Worm (Caenorhabditis elegans) whole organism, mixed stage, embryonic: ENCODE data around the gene gcy-3.
A peak's percentile ranks its signal among the peaks of the same experiment; 100 is the strongest.

Experiments used
- M03D4.4 ChIP-seq: sonication (generic microtip); optimal IDR thresholded peaks from 2 replicates; lab custom pipeline; 2017; ENCODE audit warnings: mild to moderate bottlenecking, missing genetic modification characterization, missing compliant biosample characterization
- bed-3 ChIP-seq: fragments of 200-800 bp; sonication (Bioruptor generic); optimal IDR thresholded peaks from 3 replicates; lab custom pipeline; 2018; ENCODE audit warnings: mild to moderate bottlenecking, missing genetic modification characterization, moderate library complexity, missing compliant biosample characterization
- blmp-1 ChIP-seq: fragments of 150-350 bp; optimal IDR thresholded peaks from 2 replicates; lab custom pipeline; 2014; ENCODE audit warnings: missing biosample characterization, missing genetic modification characterization
- ceh-39 ChIP-seq: fragments of 150-350 bp; optimal IDR thresholded peaks from 2 replicates; lab custom pipeline; 2014; ENCODE audit warnings: missing biosample characterization, missing genetic modification characterization
- ceh-43 ChIP-seq: fragments of 200-800 bp; sonication (Bioruptor generic); optimal IDR thresholded peaks from 2 replicates; lab custom pipeline; 2018; ENCODE audit warnings: mild to moderate bottlenecking, missing genetic modification characterization, moderate library complexity, missing compliant biosample characterization
- ceh-83 ChIP-seq: fragments of 200-800 bp; sonication (Bioruptor generic); optimal IDR thresholded peaks from 2 replicates; lab custom pipeline; 2018; ENCODE audit warnings: mild to moderate bottlenecking, missing genetic modification characterization, missing compliant biosample characterization
- ces-1 ChIP-seq: fragments of 150-350 bp; optimal IDR thresholded peaks from 2 replicates; lab custom pipeline; 2014; ENCODE audit warnings: missing biosample characterization, missing genetic modification reagents, missing genetic modification characterization
- cnd-1 ChIP-seq: fragments of 200-800 bp; sonication (Bioruptor generic); optimal IDR thresholded peaks from 2 replicates; lab custom pipeline; 2018; ENCODE audit warnings: mild to moderate bottlenecking, missing genetic modification characterization, missing compliant biosample characterization
- drap-1 ChIP-seq: fragments of 200-800 bp; sonication (Bioruptor generic); optimal IDR thresholded peaks from 3 replicates; lab custom pipeline; 2018; ENCODE audit warnings: mild to moderate bottlenecking, missing genetic modification characterization, missing compliant biosample characterization
- elt-1 ChIP-seq: sonication (generic microtip); optimal IDR thresholded peaks from 2 replicates; lab custom pipeline; 2017; ENCODE audit warnings: missing genetic modification characterization, mild to moderate bottlenecking, missing compliant biosample characterization, antibody characterized with exemption, moderate library complexity, borderline replicate concordance; ENCODE audit not compliant: insufficient read depth
- elt-3 ChIP-seq: fragments of 150-350 bp; optimal IDR thresholded peaks from 2 replicates; lab custom pipeline; 2014; ENCODE audit warnings: missing biosample characterization, missing genetic modification characterization
- flh-1 ChIP-seq: fragments of 200-800 bp; sonication (Bioruptor generic); optimal IDR thresholded peaks from 2 replicates; lab custom pipeline; 2018; ENCODE audit warnings: mild to moderate bottlenecking, missing genetic modification characterization, moderate library complexity, missing compliant biosample characterization
- ham-2 ChIP-seq: fragments of 200-800 bp; sonication (Bioruptor generic); optimal IDR thresholded peaks from 2 replicates; lab custom pipeline; 2018; ENCODE audit warnings: mild to moderate bottlenecking, missing genetic modification characterization, missing compliant biosample characterization
- hlh-1 ChIP-seq: fragments of 150-350 bp; optimal IDR thresholded peaks from 2 replicates; lab custom pipeline; 2014; ENCODE audit warnings: missing biosample characterization, missing genetic modification reagents, missing genetic modification characterization
- lin-13 ChIP-seq: fragments of 150-350 bp; optimal IDR thresholded peaks from 2 replicates; lab custom pipeline; 2014; ENCODE audit warnings: missing biosample characterization, missing genetic modification characterization
- lin-32 ChIP-seq: fragments of 200-800 bp; sonication (Bioruptor generic); optimal IDR thresholded peaks from 2 replicates; lab custom pipeline; 2018; ENCODE audit warnings: mild to moderate bottlenecking, missing genetic modification characterization, missing compliant biosample characterization
- lsy-2 ChIP-seq: fragments of 150-350 bp; optimal IDR thresholded peaks from 2 replicates; lab custom pipeline; 2014; ENCODE audit warnings: missing biosample characterization, missing genetic modification characterization
- mab-5 ChIP-seq: fragments of 150-350 bp; optimal IDR thresholded peaks from 2 replicates; lab custom pipeline; 2014; ENCODE audit warnings: missing biosample characterization, missing genetic modification characterization
- mep-1 ChIP-seq: fragments of 150-350 bp; optimal IDR thresholded peaks from 2 replicates; lab custom pipeline; 2017; ENCODE audit warnings: missing biosample characterization, missing genetic modification reagents, missing genetic modification characterization, inconsistent platforms
- mls-2 ChIP-seq: sonication (generic microtip); optimal IDR thresholded peaks from 2 replicates; lab custom pipeline; 2016; ENCODE audit warnings: mild to moderate bottlenecking, missing genetic modification characterization, moderate library complexity, missing compliant biosample characterization
- nhr-12 ChIP-seq: fragments of 150-350 bp; optimal IDR thresholded peaks from 2 replicates; lab custom pipeline; 2014; ENCODE audit warnings: missing biosample characterization, missing genetic modification characterization
- nhr-2 ChIP-seq: fragments of 150-350 bp; optimal IDR thresholded peaks from 2 replicates; lab custom pipeline; 2014; ENCODE audit warnings: missing biosample characterization, missing genetic modification characterization
- nhr-237 ChIP-seq: fragments of 150-350 bp; optimal IDR thresholded peaks from 2 replicates; lab custom pipeline; 2014; ENCODE audit warnings: missing biosample characterization, missing genetic modification characterization
- nhr-28 ChIP-seq: fragments of 150-350 bp; optimal IDR thresholded peaks from 2 replicates; lab custom pipeline; 2014; ENCODE audit warnings: missing biosample characterization, missing genetic modification characterization
- nhr-76 ChIP-seq: sonication (generic microtip); optimal IDR thresholded peaks from 2 replicates; lab custom pipeline; 2017; ENCODE audit warnings: missing biosample characterization, missing genetic modification characterization
- pha-4 ChIP-seq: fragments of 150-350 bp; optimal IDR thresholded peaks from 2 replicates; lab custom pipeline; 2018; ENCODE audit warnings: missing biosample characterization, missing genetic modification reagents, missing genetic modification characterization
- sem-2 ChIP-seq: fragments of 200-800 bp; sonication (Bioruptor generic); optimal IDR thresholded peaks from 2 replicates; lab custom pipeline; 2018; ENCODE audit warnings: mild to moderate bottlenecking, missing genetic modification characterization, missing compliant biosample characterization
- snpc-4 ChIP-seq: fragments of 150-350 bp; optimal IDR thresholded peaks from 2 replicates; lab custom pipeline; 2014; ENCODE audit warnings: missing biosample characterization, missing genetic modification characterization
- sptf-1 ChIP-seq: sonication (generic microtip); optimal IDR thresholded peaks from 2 replicates; lab custom pipeline; 2017; ENCODE audit warnings: mild to moderate bottlenecking, missing genetic modification characterization, moderate library complexity, missing compliant biosample characterization
- tbx-8 ChIP-seq: fragments of 200-800 bp; sonication (Bioruptor generic); optimal IDR thresholded peaks from 2 replicates; lab custom pipeline; 2018; ENCODE audit warnings: mild to moderate bottlenecking, missing genetic modification characterization, moderate library complexity, missing compliant biosample characterization
- unc-120 ChIP-seq: sonication (generic microtip); optimal IDR thresholded peaks from 2 replicates; lab custom pipeline; 2017; ENCODE audit warnings: missing genetic modification characterization, missing compliant biosample characterization; ENCODE audit not compliant: poor library complexity, severe bottlenecking
- unc-39 ChIP-seq: fragments of 150-350 bp; optimal IDR thresholded peaks from 2 replicates; lab custom pipeline; 2014; ENCODE audit warnings: missing biosample characterization, missing genetic modification characterization
- unc-62 ChIP-seq: fragments of 150-350 bp; optimal IDR thresholded peaks from 2 replicates; lab custom pipeline; 2014; ENCODE audit warnings: missing biosample characterization, missing genetic modification reagents, missing genetic modification characterization
- zip-8 ChIP-seq: fragments of 150-350 bp; optimal IDR thresholded peaks from 2 replicates; lab custom pipeline; 2014; ENCODE audit warnings: missing biosample characterization, missing genetic modification characterization
- ztf-11 ChIP-seq: fragments of 150-350 bp; optimal IDR thresholded peaks from 2 replicates; lab custom pipeline; 2014; ENCODE audit warnings: missing biosample characterization, missing genetic modification characterization

The gcy-3 gene

DNA sequence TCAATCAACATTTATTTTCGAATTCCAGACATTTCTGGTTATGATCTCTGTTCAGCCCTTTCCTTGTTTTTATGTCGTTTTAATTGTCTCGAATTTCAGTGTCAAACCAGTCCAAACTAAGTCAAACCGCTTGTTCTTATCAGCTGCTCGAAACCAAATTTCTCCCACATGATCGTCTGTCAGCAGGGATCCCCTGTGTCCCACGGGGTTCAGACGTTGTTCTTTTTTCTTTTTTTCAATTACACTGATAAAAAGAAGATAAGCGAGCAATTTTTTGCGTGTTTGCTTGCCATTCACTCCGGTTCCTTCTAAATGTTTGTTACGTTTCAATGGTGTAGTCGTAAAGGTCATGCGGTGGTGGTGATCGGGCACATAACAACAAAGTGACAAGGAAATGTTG, 5.1 kb downstream of the gcy-3 start:
- no peak for TF ChIP-seq nhr-28 (tag; lab: Kevin White, UChicago)
- no peak for TF ChIP-seq M03D4.4 (tag; lab: Kevin White, UChicago)
- TF ChIP-seq unc-120 (tag; lab: Kevin White, UChicago): no peak
- TF ChIP-seq nhr-2 (tag; lab: Kevin White, UChicago): no peak
- TF ChIP-seq nhr-237 (tag; lab: Kevin White, UChicago): no peak
- TF ChIP-seq drap-1: no peak
- TF ChIP-seq, all 35 proteins: peak for 0

DNA sequence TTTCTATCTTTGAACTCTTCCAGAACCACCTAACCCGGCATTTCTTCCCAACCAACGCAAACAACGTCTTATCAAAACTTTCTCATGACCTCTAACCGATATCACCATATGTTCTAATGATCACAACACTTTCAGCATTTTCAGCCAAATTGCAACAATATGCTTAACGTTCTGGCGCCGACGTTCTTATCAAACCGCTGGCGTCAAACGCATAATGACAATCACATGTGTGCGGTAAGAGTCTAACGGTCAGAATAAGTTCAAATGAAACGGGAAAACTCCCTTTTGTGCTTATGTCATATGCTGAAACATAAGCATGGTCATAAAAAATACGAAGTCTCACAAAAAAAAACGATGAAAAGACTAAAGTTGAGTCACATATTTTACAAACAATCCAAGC, 6.2 kb downstream of the gcy-3 start:
- TF ChIP-seq snpc-4 (tag; lab: Kevin White, UChicago) (no peak), pha-4 (no peak), nhr-76 (no peak), mep-1 (tag; lab: Kevin White, UChicago) (no peak), unc-120 (tag; lab: Kevin White, UChicago) (no peak)

DNA sequence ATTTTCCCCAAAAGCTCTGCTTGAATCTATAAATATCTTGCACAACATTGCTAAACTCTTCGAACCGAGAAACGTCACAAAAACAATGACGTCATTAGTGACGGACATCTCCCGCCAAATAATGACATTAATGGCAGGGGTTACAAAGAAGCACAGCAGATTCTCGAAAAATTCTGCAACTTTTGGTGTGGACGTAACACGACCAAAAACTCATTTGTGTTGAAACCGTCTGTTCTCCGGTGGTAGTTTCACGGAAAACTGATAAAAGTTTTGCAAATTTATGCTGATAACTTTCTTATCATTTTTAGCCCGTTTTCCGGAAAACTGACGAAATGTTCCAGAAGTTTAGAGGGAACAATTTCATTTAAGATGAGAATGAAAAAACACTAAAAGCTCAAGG, 8.5 kb downstream of the gcy-3 start:
- TF ChIP-seq ces-1 (GFP tag; lab: Kevin White, UChicago) (peak; percentile 24), lin-13 (tag; lab: Kevin White, UChicago) (no peak), nhr-12 (no peak), ham-2 (GFP tag; lab: Kevin White, UChicago) (no peak), zip-8 (tag; lab: Kevin White, UChicago) (no peak), lsy-2 (tag; lab: Kevin White, UChicago) (no peak), lin-32 (GFP tag; lab: Kevin White, UChicago) (no peak)

DNA sequence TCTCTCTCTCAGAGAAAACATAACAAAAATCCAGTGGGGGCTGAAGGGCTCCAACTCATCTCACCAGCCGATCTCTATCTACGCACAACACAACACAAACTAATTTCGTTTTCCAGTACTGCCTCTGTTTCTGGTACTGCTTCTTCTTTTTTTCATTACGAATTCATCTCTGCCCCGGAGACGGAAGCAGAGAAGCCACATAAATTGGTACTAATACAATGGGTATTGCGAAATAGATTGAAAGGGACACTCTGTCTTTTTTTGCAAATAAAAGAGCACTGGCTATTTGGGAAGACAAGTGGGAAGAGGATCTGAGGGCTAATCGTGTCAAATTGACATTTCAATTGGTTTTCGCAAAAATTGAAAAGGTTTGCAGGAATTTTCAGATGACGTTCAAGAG, 9.8 kb downstream of the gcy-3 start:
- TF ChIP-seq elt-1 (no peak), ces-1 (GFP tag; lab: Kevin White, UChicago) (peak; percentile 89)
- TF ChIP-seq, all 35 proteins: peak for 1

DNA sequence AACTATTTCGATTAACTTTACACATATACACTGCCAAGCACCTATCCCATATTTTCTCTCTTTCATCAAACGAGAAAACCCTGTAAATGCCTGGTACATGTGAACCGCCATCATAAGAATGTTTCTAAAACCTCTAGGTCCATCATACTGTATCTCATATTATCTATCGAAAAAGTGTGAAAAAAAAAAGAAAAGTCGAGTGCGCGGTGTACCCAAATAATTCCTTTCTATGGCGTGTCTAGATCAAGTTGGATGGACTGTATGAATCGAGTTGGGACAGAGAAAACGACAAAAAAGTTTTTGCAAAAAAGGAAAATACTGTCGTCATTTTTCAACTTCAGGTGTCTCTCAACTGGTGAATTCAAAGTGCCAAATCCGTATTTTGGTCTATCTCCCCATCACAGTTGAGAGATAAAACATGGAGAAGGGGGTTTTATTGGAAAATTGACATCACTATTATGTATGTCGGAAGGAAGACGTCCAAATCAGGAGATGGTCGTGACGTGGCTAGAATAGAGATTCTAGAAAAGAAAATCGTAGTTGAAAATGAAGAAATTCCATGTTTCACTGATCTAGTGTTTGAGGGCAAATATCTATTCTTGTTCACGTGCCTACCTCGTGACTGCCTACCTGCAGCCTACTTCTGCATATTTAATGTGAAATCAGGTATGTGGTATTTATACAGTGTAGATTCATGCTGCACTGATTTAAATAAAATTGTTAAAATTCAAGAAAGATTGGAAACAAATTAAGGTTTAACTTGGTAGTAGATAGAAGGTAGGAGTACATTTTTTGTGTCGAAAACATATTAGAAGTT, 13.6 kb downstream of the gcy-3 start:
- TF ChIP-seq lin-13 (tag; lab: Kevin White, UChicago): no peak
- TF ChIP-seq mls-2 (tag; lab: Kevin White, UChicago): no peak
- no peak for TF ChIP-seq drap-1
- no peak for TF ChIP-seq lsy-2 (tag; lab: Kevin White, UChicago)
- TF ChIP-seq elt-3 (tag; lab: Kevin White, UChicago): no peak
- TF ChIP-seq flh-1 (GFP tag; lab: Kevin White, UChicago): no peak
- TF ChIP-seq ham-2 (GFP tag; lab: Kevin White, UChicago): no peak
- TF ChIP-seq mep-1 (tag; lab: Kevin White, UChicago): no peak
- no peak for TF ChIP-seq M03D4.4 (tag; lab: Kevin White, UChicago)
- TF ChIP-seq pha-4: no peak
- TF ChIP-seq nhr-12: no peak

DNA sequence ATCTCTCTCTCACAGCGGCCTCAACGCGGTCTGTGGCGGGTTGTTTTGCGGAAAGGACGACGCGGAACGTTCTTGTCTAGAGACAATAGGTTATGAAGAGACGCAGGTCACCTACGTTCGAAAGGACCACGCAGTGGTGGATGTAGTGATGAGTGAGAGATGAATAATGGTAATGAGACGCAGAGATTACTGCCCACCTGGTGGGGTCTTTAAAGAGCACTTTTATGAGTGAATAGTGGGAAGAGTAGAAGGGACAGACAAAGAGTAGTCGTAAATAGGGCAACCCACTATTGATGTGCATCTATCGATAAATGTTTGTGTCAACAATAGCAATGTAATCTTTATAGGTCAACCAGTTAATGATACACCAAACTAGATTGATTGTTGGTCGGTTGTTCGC, 16.0 kb downstream of the gcy-3 start:
- TF ChIP-seq mls-2 (tag; lab: Kevin White, UChicago) (peak; percentile 64), elt-1 (no peak), sptf-1 (tag; lab: Kevin White, UChicago) (no peak), drap-1 (no peak), nhr-12 (no peak), nhr-2 (tag; lab: Kevin White, UChicago) (no peak), snpc-4 (tag; lab: Kevin White, UChicago) (no peak), ham-2 (GFP tag; lab: Kevin White, UChicago) (no peak), flh-1 (GFP tag; lab: Kevin White, UChicago) (no peak), sem-2 (GFP tag; lab: Kevin White, UChicago) (no peak), mep-1 (tag; lab: Kevin White, UChicago) (peak; percentile 6), nhr-28 (tag; lab: Kevin White, UChicago) (no peak), ceh-43 (GFP tag; lab: Kevin White, UChicago) (peak; percentile 24), lsy-2 (tag; lab: Kevin White, UChicago) (peak; percentile 9), nhr-237 (tag; lab: Kevin White, UChicago) (no peak), M03D4.4 (tag; lab: Kevin White, UChicago) (no peak), elt-3 (tag; lab: Kevin White, UChicago) (no peak), unc-62 (GFP tag; lab: Kevin White, UChicago) (peak; percentile 53), ceh-83 (no peak), mab-5 (tag; lab: Kevin White, UChicago) (no peak), ceh-39 (tag; lab: Kevin White, UChicago) (peak; percentile 51), tbx-8 (GFP tag; lab: Kevin White, UChicago) (no peak), nhr-76 (no peak), lin-13 (tag; lab: Kevin White, UChicago) (no peak), cnd-1 (peak; percentile 67), lin-32 (GFP tag; lab: Kevin White, UChicago) (no peak), zip-8 (tag; lab: Kevin White, UChicago) (no peak), unc-120 (tag; lab: Kevin White, UChicago) (peak; percentile 29), unc-39 (tag; lab: Kevin White, UChicago) (no peak), ztf-11 (tag; lab: Kevin White, UChicago) (no peak), ces-1 (GFP tag; lab: Kevin White, UChicago) (no peak), blmp-1 (tag; lab: Kevin White, UChicago) (no peak), hlh-1 (tag; lab: Kevin White, UChicago) (peak; percentile 35), bed-3 (GFP tag; lab: Kevin White, UChicago) (no peak), pha-4 (no peak)
